Fruit fly (Drosophila melanogaster): ENCODE results near the gene Fhos.

Gene Fhos

dm6 chr3L:8721145-8721544, 32.3 kb upstream of the Fhos start, which contains the start of the genes CG32022 and CG6511 (continued):
- TF ChIP-seq sob (GFP tag; IDR thresholded peaks at IDR 0.05) (peak; percentile 98), fd96Cb (tag; optimal IDR thresholded peaks at IDR 0.05) (peak; percentile 96), CG2129 (GFP tag; IDR thresholded peaks at IDR 0.05; ENCODE audit: partially characterized antibody) (no peak), CG16863 (GFP tag; optimal IDR thresholded peaks at IDR 0.05) (peak; percentile 97), Dll (GFP tag; IDR thresholded peaks at IDR 0.05; ENCODE audit: partially characterized antibody) (no peak), CG17328 (GFP tag; IDR thresholded peaks at IDR 0.05) (peak; percentile 91), CG10431 (GFP tag; optimal IDR thresholded peaks at IDR 0.05) (peak; percentile 96), CG9727 (GFP tag; optimal IDR thresholded peaks at IDR 0.05) (peak; percentile 97), CG11723 (GFP tag; optimal IDR thresholded peaks at IDR 0.05) (peak; percentile 95), CG8290 (GFP tag; optimal IDR thresholded peaks at IDR 0.05) (peak; percentile 95), CG8290 (tag; optimal IDR thresholded peaks at IDR 0.05) (peak in 1 of 2 experiments; percentile 90), CG11247 (GFP tag; IDR thresholded peaks at IDR 0.05) (peak; percentile 94; the same call in 1 of the 2 replicates), CG9797 (GFP tag; optimal IDR thresholded peaks at IDR 0.05) (peak; percentile 40), CG11398 (GFP tag; optimal IDR thresholded peaks at IDR 0.05) (peak; percentile 93), CG9437 (GFP tag; optimal IDR thresholded peaks at IDR 0.05) (peak; percentile 90), gce (GFP tag; IDR thresholded peaks at IDR 0.05) (peak; percentile 89), HHEX (GFP tag; optimal IDR thresholded peaks at IDR 0.05) (peak; percentile 96), Vsx1 (GFP tag; optimal IDR thresholded peaks at IDR 0.05) (no peak), sug (tag; optimal IDR thresholded peaks at IDR 0.05) (peak; percentile 98), CG18011 (GFP tag; optimal IDR thresholded peaks at IDR 0.05) (peak; percentile 86), lbe (GFP tag; optimal IDR thresholded peaks at IDR 0.05) (peak; percentile 91), yki (optimal IDR thresholded peaks at IDR 0.05) (no peak), Abd-B (GFP tag; optimal IDR thresholded peaks at IDR 0.05) (peak; percentile 99), Sry-δ (GFP tag; optimal IDR thresholded peaks at IDR 0.05) (peak; percentile 73), CG16815 (GFP tag; optimal IDR thresholded peaks at IDR 0.05) (peak; percentile 99), Ets97D (GFP tag; optimal IDR thresholded peaks at IDR 0.05) (peak; percentile 90), jumu (GFP tag; optimal IDR thresholded peaks at IDR 0.05) (peak; percentile 97), gsb-n (tag; optimal IDR thresholded peaks at IDR 0.05) (peak; percentile 93), CG15601 (tag; optimal IDR thresholded peaks at IDR 0.05) (peak; percentile 94), CG12769 (tag; optimal IDR thresholded peaks at IDR 0.05) (peak; percentile 96), pros (GFP tag; optimal IDR thresholded peaks at IDR 0.05) (peak; percentile 66), tin (GFP tag; optimal IDR thresholded peaks at IDR 0.05) (peak; percentile 98), C15 (GFP tag; IDR thresholded peaks at IDR 0.05) (peak; percentile 84), tx (GFP tag; optimal IDR thresholded peaks at IDR 0.05) (peak; percentile 99), p53 (GFP tag; optimal IDR thresholded peaks at IDR 0.05) (peak; percentile 91), Hey (tag; optimal IDR thresholded peaks at IDR 0.05) (peak; percentile 83), Hsf (GFP tag; optimal IDR thresholded peaks at IDR 0.05) (peak; percentile 99), CG3065 (GFP tag; optimal IDR thresholded peaks at IDR 0.05) (peak; percentile 92), trh (GFP tag; optimal IDR thresholded peaks at IDR 0.05) (peak; percentile 95), Sry-β (GFP tag; optimal IDR thresholded peaks at IDR 0.05) (peak; percentile 68), aop (GFP tag; IDR thresholded peaks at IDR 0.05) (peak; percentile 84), CG11504 (tag; optimal IDR thresholded peaks at IDR 0.05) (peak; percentile 95), Chrac-16 (GFP tag; optimal IDR thresholded peaks at IDR 0.05) (peak; percentile 98), ash1 (GFP tag; optimal IDR thresholded peaks at IDR 0.05) (peak; percentile 48), mam (GFP tag; optimal IDR thresholded peaks at IDR 0.05) (peak; percentile 99), CG6175 (GFP tag; IDR thresholded peaks at IDR 0.05) (peak; percentile 94), CG12071 (GFP tag; optimal IDR thresholded peaks at IDR 0.05) (peak; percentile 89), grn (GFP tag; optimal IDR thresholded peaks at IDR 0.05) (no peak), hbn (GFP tag; IDR thresholded peaks at IDR 0.05; ENCODE audit: partially characterized antibody) (no peak), CG11085 (GFP tag; IDR thresholded peaks at IDR 0.05) (peak; percentile 93), onecut (GFP tag; IDR thresholded peaks at IDR 0.05) (peak; percentile 87)

Measured in whole organism, embryonic.